Fruit fly (Drosophila melanogaster) whole organism, embryonic: ENCODE results near the gene CG33687.

Experiments
- CG10543 ChIP-seq: fragments of 200-800 bp; sonication (Bioruptor generic); optimal IDR thresholded peaks from 3 replicates; lab custom pipeline; 2017; ENCODE audit warnings: missing biosample characterization, mild to moderate bottlenecking, missing genetic modification characterization, moderate library complexity
- CG12219 ChIP-seq: fragments of 200-800 bp; sonication (Bioruptor generic); optimal IDR thresholded peaks from 3 replicates; lab custom pipeline; 2018; ENCODE audit warnings: missing biosample characterization, mild to moderate bottlenecking, missing genetic modification characterization
- CG1233 ChIP-seq: fragments of 200-800 bp; sonication (Bioruptor generic); optimal IDR thresholded peaks from 4 replicates; lab custom pipeline; 2018; ENCODE audit warnings: missing biosample characterization, mild to moderate bottlenecking, missing genetic modification characterization
- CG12391 ChIP-seq: fragments of 200-800 bp; sonication (Bioruptor generic); optimal IDR thresholded peaks from 3 replicates; lab custom pipeline; 2018; ENCODE audit warnings: missing biosample characterization, mild to moderate bottlenecking, missing genetic modification characterization, moderate library complexity
- CG13424 ChIP-seq: fragments of 200-800 bp; sonication (Bioruptor generic); optimal IDR thresholded peaks from 2 replicates; lab custom pipeline; 2019; ENCODE audit warnings: missing biosample characterization, mild to moderate bottlenecking, missing genetic modification characterization, moderate library complexity
- CG13894 ChIP-seq: fragments of 200-800 bp; sonication (Bioruptor generic); optimal IDR thresholded peaks from 3 replicates; lab custom pipeline; 2018; ENCODE audit warnings: missing biosample characterization, mild to moderate bottlenecking, missing genetic modification characterization, moderate library complexity
- CG1602 ChIP-seq: fragments of 200-800 bp; sonication (Bioruptor generic); optimal IDR thresholded peaks from 3 replicates; lab custom pipeline; 2016; ENCODE audit warnings: missing biosample characterization, missing genetic modification characterization
- CG1647 ChIP-seq: fragments of 200-800 bp; sonication (Bioruptor generic); optimal IDR thresholded peaks from 3 replicates; lab custom pipeline; 2016; ENCODE audit warnings: missing biosample characterization, missing genetic modification characterization
- CG16779 ChIP-seq: fragments of 200-800 bp; sonication (Bioruptor generic); IDR thresholded peaks from 2 replicates; pipeline ENCODE4 v1.3.6; 2022; ENCODE audit warnings: missing biosample characterization, missing genetic modification characterization
- CG17385 ChIP-seq: fragments of 200-800 bp; sonication (Bioruptor generic); optimal IDR thresholded peaks from 3 replicates; lab custom pipeline; 2018; ENCODE audit warnings: missing biosample characterization, mild to moderate bottlenecking, missing genetic modification characterization
- CG18262 ChIP-seq: fragments of 200-800 bp; optimal IDR thresholded peaks from 3 replicates; lab custom pipeline; 2019; ENCODE audit warnings: missing biosample characterization, mild to moderate bottlenecking, missing genetic modification characterization, moderate library complexity
- CG2120 ChIP-seq: fragments of 200-800 bp; sonication (Bioruptor generic); optimal IDR thresholded peaks from 3 replicates; lab custom pipeline; 2016; ENCODE audit warnings: missing biosample characterization, missing genetic modification characterization
- CG2202 ChIP-seq: fragments of 200-800 bp; sonication (Bioruptor generic); optimal IDR thresholded peaks from 2 replicates; lab custom pipeline; 2018; ENCODE audit warnings: missing biosample characterization, mild to moderate bottlenecking, missing genetic modification characterization
- CG30431 ChIP-seq: fragments of 200-800 bp; sonication (Bioruptor generic); optimal IDR thresholded peaks from 2 replicates; lab custom pipeline; 2017; ENCODE audit warnings: missing biosample characterization, missing genetic modification characterization
- CG3163 ChIP-seq: fragments of 200-800 bp; sonication (Bioruptor generic); optimal IDR thresholded peaks from 3 replicates; lab custom pipeline; 2016; ENCODE audit warnings: missing biosample characterization, missing genetic modification characterization
- CG32532 ChIP-seq: fragments of 200-800 bp; sonication (Bioruptor generic); IDR thresholded peaks from 2 replicates; pipeline ENCODE4 v1.3.6; 2022; ENCODE audit warnings: missing biosample characterization, missing genetic modification characterization
- CG3847 ChIP-seq: fragments of 200-800 bp; sonication (Bioruptor generic); IDR thresholded peaks from 2 replicates; pipeline ENCODE4 v1.3.6; 2022; ENCODE audit warnings: missing biosample characterization, missing genetic modification characterization
- CG3995 ChIP-seq: fragments of 200-800 bp; sonication (Bioruptor generic); optimal IDR thresholded peaks from 3 replicates; lab custom pipeline; 2016; ENCODE audit warnings: missing biosample characterization, missing genetic modification characterization
- CG4360 ChIP-seq: fragments of 200-800 bp; sonication (Bioruptor generic); IDR thresholded peaks from 2 replicates; pipeline ENCODE4 v1.3.6; 2022; ENCODE audit warnings: missing biosample characterization, missing genetic modification characterization
- CG4820 ChIP-seq: fragments of 200-800 bp; sonication (Bioruptor generic); optimal IDR thresholded peaks from 3 replicates; lab custom pipeline; 2016; ENCODE audit warnings: missing biosample characterization, missing genetic modification characterization
- CG6683 ChIP-seq: fragments of 200-800 bp; sonication (Bioruptor generic); optimal IDR thresholded peaks from 2 replicates; lab custom pipeline; 2017; ENCODE audit warnings: missing biosample characterization, mild to moderate bottlenecking, missing genetic modification characterization, missing genetic modification reagents
- CG8388 ChIP-seq: fragments of 200-800 bp; sonication (Bioruptor generic); optimal IDR thresholded peaks from 2 replicates; lab custom pipeline; 2019; ENCODE audit warnings: missing biosample characterization, mild to moderate bottlenecking, missing genetic modification characterization, moderate library complexity
- CG9215 ChIP-seq: fragments of 200-800 bp; sonication (Bioruptor generic); IDR thresholded peaks from 2 replicates; pipeline ENCODE4 v1.3.6; 2022; ENCODE audit warnings: missing biosample characterization, missing genetic modification characterization
- D19A ChIP-seq: fragments of 200-800 bp; optimal IDR thresholded peaks from 3 replicates; lab custom pipeline; 2019; ENCODE audit warnings: missing biosample characterization, mild to moderate bottlenecking, missing genetic modification characterization, moderate library complexity
- Doc2 ChIP-seq: fragments of 200-800 bp; sonication (Bioruptor generic); IDR thresholded peaks from 2 replicates; pipeline ENCODE4 v1.3.6; 2022; ENCODE audit warnings: missing biosample characterization, missing genetic modification characterization
- Fer2 ChIP-seq: fragments of 200-800 bp; sonication (Bioruptor generic); optimal IDR thresholded peaks from 2 replicates; lab custom pipeline; 2018; ENCODE audit warnings: missing biosample characterization, mild to moderate bottlenecking, missing genetic modification characterization, moderate library complexity
- Gug ChIP-seq: fragments of 200-800 bp; sonication (Bioruptor generic); IDR thresholded peaks from 4 replicates; pipeline ENCODE4 v1.3.6; 2022; ENCODE audit warnings: missing biosample characterization, missing genetic modification characterization
- Hr39 ChIP-seq: fragments of >200 bp; optimal IDR thresholded peaks from 2 replicates; lab custom pipeline; 2017
- Hr51 ChIP-seq, 2 experiments: fragments of 200-800 bp; sonication (Bioruptor generic); optimal IDR thresholded peaks; 2 replicates in 1 of 2; 3 replicates in 1 of 2; lab custom pipeline; 2016 to 2018; ENCODE audit warnings: missing biosample characterization in 2 of 2, missing genetic modification characterization in 2 of 2, mild to moderate bottlenecking in 1 of 2, moderate library complexity in 1 of 2
- Jarid2 ChIP-seq: fragments of 200-800 bp; sonication (Bioruptor generic); optimal IDR thresholded peaks from 3 replicates; lab custom pipeline; 2017; ENCODE audit warnings: mild to moderate bottlenecking, missing biosample characterization, missing genetic modification reagents, missing genetic modification characterization
- Meics ChIP-seq: fragments of 200-800 bp; sonication (Bioruptor generic); optimal IDR thresholded peaks from 2 replicates; lab custom pipeline; 2017; ENCODE audit warnings: missing biosample characterization, mild to moderate bottlenecking, missing genetic modification characterization
- Opbp ChIP-seq: fragments of 200-800 bp; sonication (Bioruptor generic); IDR thresholded peaks from 3 replicates; pipeline ENCODE4 v1.3.6; 2022; ENCODE audit warnings: missing biosample characterization, missing genetic modification characterization; ENCODE audit not compliant: partially characterized antibody
- PHDP ChIP-seq: fragments of 200-800 bp; sonication (Bioruptor generic); optimal IDR thresholded peaks from 3 replicates; lab custom pipeline; 2018; ENCODE audit warnings: missing biosample characterization, mild to moderate bottlenecking, missing genetic modification characterization, moderate library complexity
- ac ChIP-seq: fragments of 200-800 bp; sonication (Bioruptor generic); optimal IDR thresholded peaks from 3 replicates; lab custom pipeline; 2017; ENCODE audit warnings: missing biosample characterization, mild to moderate bottlenecking, missing genetic modification characterization
- ato ChIP-seq: fragments of 200-800 bp; sonication (Bioruptor generic); IDR thresholded peaks from 2 replicates; pipeline ENCODE4 v1.3.6; 2022; ENCODE audit warnings: missing biosample characterization, missing genetic modification characterization; ENCODE audit not compliant: partially characterized antibody
- btn ChIP-seq: fragments of 200-800 bp; sonication (Bioruptor generic); optimal IDR thresholded peaks from 2 replicates; lab custom pipeline; 2016; ENCODE audit warnings: missing biosample characterization, missing genetic modification characterization
- cas ChIP-seq: fragments of 200-800 bp; sonication (Bioruptor generic); IDR thresholded peaks from 2 replicates; pipeline ENCODE4 v1.3.6; 2022; ENCODE audit warnings: missing biosample characterization, missing genetic modification characterization
- chinmo ChIP-seq: fragments of 200-800 bp; sonication (Bioruptor generic); IDR thresholded peaks from 4 replicates; pipeline ENCODE4 v1.3.6; 2022; ENCODE audit warnings: missing biosample characterization, missing genetic modification characterization; ENCODE audit not compliant: partially characterized antibody
- chm ChIP-seq: fragments of 200-800 bp; sonication (Bioruptor generic); IDR thresholded peaks from 2 replicates; pipeline ENCODE4 v1.3.6; 2022; ENCODE audit warnings: missing biosample characterization, missing genetic modification characterization
- chn ChIP-seq: fragments of 200-800 bp; sonication (Bioruptor generic); optimal IDR thresholded peaks from 2 replicates; lab custom pipeline; 2016; ENCODE audit warnings: missing biosample characterization, missing genetic modification characterization
- danr ChIP-seq: fragments of 200-800 bp; sonication (Bioruptor generic); IDR thresholded peaks from 2 replicates; pipeline ENCODE4 v1.3.6; 2022; ENCODE audit warnings: missing biosample characterization, missing genetic modification characterization
- disco-r ChIP-seq: fragments of 200-800 bp; sonication (Bioruptor generic); optimal IDR thresholded peaks from 2 replicates; lab custom pipeline; 2016; ENCODE audit warnings: missing biosample characterization, missing genetic modification characterization
- ftz-f1 ChIP-seq: fragments of 200-800 bp; sonication (Bioruptor generic); optimal IDR thresholded peaks from 2 replicates; lab custom pipeline; 2016; ENCODE audit warnings: missing biosample characterization, missing genetic modification characterization
- gce ChIP-seq: fragments of 200-800 bp; sonication (Bioruptor generic); IDR thresholded peaks from 3 replicates; pipeline ENCODE4 v1.3.6; 2022; ENCODE audit warnings: missing biosample characterization, missing genetic modification characterization
- nmo ChIP-seq: fragments of 200-800 bp; sonication (Bioruptor generic); optimal IDR thresholded peaks from 2 replicates; lab custom pipeline; 2018; ENCODE audit warnings: missing biosample characterization, mild to moderate bottlenecking, missing genetic modification characterization, moderate library complexity
- nom ChIP-seq: fragments of 200-800 bp; sonication (Bioruptor generic); optimal IDR thresholded peaks from 2 replicates; lab custom pipeline; 2017; ENCODE audit warnings: missing biosample characterization, missing genetic modification characterization, mild to moderate bottlenecking, moderate library complexity, missing genetic modification reagents
- p53 ChIP-seq: fragments of 200-800 bp; sonication (Bioruptor generic); optimal IDR thresholded peaks from 2 replicates; lab custom pipeline; 2016; ENCODE audit warnings: missing biosample characterization, missing genetic modification characterization
- row ChIP-seq: fragments of 200-800 bp; sonication (Bioruptor generic); IDR thresholded peaks from 3 replicates; pipeline ENCODE4 v1.3.6; 2022; ENCODE audit warnings: missing biosample characterization, missing genetic modification characterization
- sob ChIP-seq: fragments of 200-800 bp; sonication (Bioruptor generic); IDR thresholded peaks from 2 replicates; pipeline ENCODE4 v1.3.6; 2022; ENCODE audit warnings: missing biosample characterization, missing genetic modification characterization
- tup ChIP-seq: fragments of 200-800 bp; sonication (Bioruptor generic); optimal IDR thresholded peaks from 2 replicates; lab custom pipeline; 2016; ENCODE audit warnings: missing biosample characterization, mild to moderate bottlenecking, missing genetic modification characterization, moderate library complexity

Gene CG33687

dm6 chr3L:16211156-16211935 is 13.7 kb downstream of the CG33687 start (continued):
- no peak for TF ChIP-seq D19A (tag; lab: Kevin White, UChicago)
- 0 out of 2 replicates have a peak, but pooled peaks have one; percentile 27 for TF ChIP-seq ato (GFP tag; lab: Robert Waterston, UW)
- no peak for TF ChIP-seq sob (GFP tag; lab: Robert Waterston, UW)
- no peak for TF ChIP-seq btn
- TF ChIP-seq CG32532 (GFP tag; lab: Robert Waterston, UW) = 0 out of 2 replicates have a peak, but pooled peaks have one; percentile 30
- no peak for TF ChIP-seq nmo (GFP tag; lab: Kevin White, UChicago)
- no peak for TF ChIP-seq row (GFP tag; lab: Robert Waterston, UW)
- no peak for TF ChIP-seq CG13894 (tag; lab: Kevin White, UChicago)
- TF ChIP-seq Doc2 = no peak
- TF ChIP-seq CG2202 = no peak
- no peak for TF ChIP-seq tup (GFP tag; lab: Kevin White, UChicago)
- no peak for TF ChIP-seq CG16779 (GFP tag; lab: Robert Waterston, UW)
- TF ChIP-seq Hr51 (GFP tag; optimal IDR thresholded peaks at IDR 0.05; lab: Kevin White, UChicago) = peak in 1 of 2 experiments; percentile 20
- no peak for TF ChIP-seq disco-r (GFP tag; lab: Kevin White, UChicago)
- 0 out of 3 replicates have a peak, but pooled peaks have one; percentile 9 for TF ChIP-seq Opbp (GFP tag; lab: Robert Waterston, UW)
- no peak for TF ChIP-seq PHDP (tag; lab: Kevin White, UChicago)
- TF ChIP-seq chm = no peak
- TF ChIP-seq gce (GFP tag; lab: Robert Waterston, UW) = no peak
- TF ChIP-seq CG30431 (GFP tag; lab: Kevin White, UChicago) = no peak
- TF ChIP-seq CG3847 (GFP tag; lab: Robert Waterston, UW) = no peak
- TF ChIP-seq ftz-f1 = no peak
- TF ChIP-seq CG10543 (GFP tag; lab: Kevin White, UChicago) = no peak
- peak; percentile 39 for TF ChIP-seq CG18262 (tag; lab: Kevin White, UChicago)
- no peak for TF ChIP-seq Meics (GFP tag; lab: Kevin White, UChicago)
- no peak for TF ChIP-seq p53 (GFP tag; lab: Kevin White, UChicago)
- TF ChIP-seq CG8388 (GFP tag; lab: Kevin White, UChicago) = peak; percentile 24
- no peak for TF ChIP-seq Hr39 (lab: Kevin White, UChicago)
- no peak for TF ChIP-seq CG6683
- no peak for TF ChIP-seq chinmo (GFP tag; lab: Robert Waterston, UW)
- no peak for TF ChIP-seq CG9215 (GFP tag; lab: Robert Waterston, UW)
- no peak for TF ChIP-seq CG13424 (tag; lab: Kevin White, UChicago)
- TF ChIP-seq danr (GFP tag; lab: Robert Waterston, UW) = no peak
- TF ChIP-seq CG12391 (tag; lab: Kevin White, UChicago) = peak; percentile 22
- no peak for TF ChIP-seq Fer2 (tag; lab: Kevin White, UChicago)
- TF ChIP-seq CG2120 (GFP tag; lab: Kevin White, UChicago) = no peak
- TF ChIP-seq chn (GFP tag; lab: Kevin White, UChicago) = no peak
- no peak for TF ChIP-seq CG12219 (GFP tag; lab: Kevin White, UChicago)
- no peak for TF ChIP-seq CG3163
- TF ChIP-seq Gug = no peak
- TF ChIP-seq CG1602 (GFP tag; lab: Kevin White, UChicago) = no peak
- peak; percentile 4 for TF ChIP-seq CG17385 (GFP tag; lab: Kevin White, UChicago)
- no peak for TF ChIP-seq CG1647 (GFP tag; lab: Kevin White, UChicago)
- TF ChIP-seq cas (GFP tag; lab: Robert Waterston, UW) = no peak
- no peak for TF ChIP-seq ac
- TF ChIP-seq Jarid2 (GFP tag; lab: Kevin White, UChicago) = no peak
- TF ChIP-seq CG1233 (GFP tag; lab: Kevin White, UChicago) = no peak
- TF ChIP-seq CG3995 (GFP tag; lab: Kevin White, UChicago) = no peak
- TF ChIP-seq nom = no peak
- no peak for TF ChIP-seq CG4820 (GFP tag; lab: Kevin White, UChicago)
- no peak for TF ChIP-seq CG4360
